Fruit fly (Drosophila melanogaster): ENCODE results near the gene Npc2e.

Gene Npc2e

DNA sequence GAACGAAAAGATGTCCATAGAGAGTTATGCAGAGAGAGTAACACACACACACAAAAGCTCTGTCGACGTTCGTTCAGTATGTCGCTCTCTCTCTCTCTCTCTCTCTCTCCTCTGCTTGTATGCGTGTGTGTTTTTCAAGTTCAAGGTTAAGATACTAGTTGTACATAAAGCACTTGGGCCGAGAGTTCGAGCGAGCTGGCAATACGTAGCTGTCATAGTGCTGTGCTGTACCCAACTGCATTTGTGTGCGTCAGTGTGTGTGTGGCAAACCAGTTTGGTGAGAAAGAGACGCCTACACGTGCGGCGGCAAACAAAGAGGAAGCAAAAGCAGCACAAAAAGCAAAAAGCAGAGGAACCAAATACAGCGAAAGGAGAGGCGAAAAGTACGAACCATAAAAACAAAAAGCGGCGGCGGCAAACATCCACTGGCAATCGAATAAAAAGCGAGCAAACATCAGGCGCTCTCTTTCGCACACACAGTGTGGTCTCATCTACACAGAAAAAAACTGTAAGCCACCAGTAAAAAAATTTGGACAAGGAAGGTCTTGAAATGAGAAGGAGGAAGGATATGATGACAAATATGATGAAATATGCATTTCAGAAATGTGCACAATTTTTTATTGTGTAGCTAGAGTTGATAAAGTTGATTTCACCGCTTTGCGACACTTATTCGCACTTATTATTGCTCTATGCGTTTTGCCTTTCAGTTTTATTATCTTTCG, 34.2 kb downstream of the Npc2e start (continued):
- peak; percentile 59 for TF ChIP-seq Dek (tag; optimal IDR thresholded peaks at IDR 0.05)
- TF ChIP-seq CG2889 (GFP tag; IDR thresholded peaks at IDR 0.05), result peak; percentile 55; the same call in 1 of the 3 replicates
- TF ChIP-seq CG33213 (GFP tag; optimal IDR thresholded peaks at IDR 0.05), result peak; percentile 72
- TF ChIP-seq HLH3B (GFP tag; IDR thresholded peaks at IDR 0.05), result peak; percentile 69
- TF ChIP-seq gem (tag; optimal IDR thresholded peaks at IDR 0.05), result peak; percentile 75
- TF ChIP-seq lmd (GFP tag; IDR thresholded peaks at IDR 0.05), result peak; percentile 78
- TF ChIP-seq bsh (GFP tag; optimal IDR thresholded peaks at IDR 0.05), result peak; percentile 59 to 78
- peak; percentile 85 for TF ChIP-seq CG2120 (GFP tag; optimal IDR thresholded peaks at IDR 0.05)
- TF ChIP-seq Rfx (GFP tag; IDR thresholded peaks at IDR 0.05), result peak; percentile 77
- TF ChIP-seq CG3163 (GFP tag; optimal IDR thresholded peaks at IDR 0.05), result peak; percentile 28
- TF ChIP-seq CG8281 (tag; optimal IDR thresholded peaks at IDR 0.05), result no peak
- peak; percentile 50 for TF ChIP-seq Max (GFP tag; optimal IDR thresholded peaks at IDR 0.05)
- peak; percentile 28; the same call in 1 of the 2 replicates for TF ChIP-seq CG4404 (GFP tag; IDR thresholded peaks at IDR 0.05)
- peak; percentile 45; the same call in 1 of the 2 replicates for TF ChIP-seq MBD-R2 (GFP tag; IDR thresholded peaks at IDR 0.05)
- peak; percentile 49 for TF ChIP-seq maf-S (GFP tag; optimal IDR thresholded peaks at IDR 0.05)
- TF ChIP-seq slou (GFP tag; optimal IDR thresholded peaks at IDR 0.05), result peak; percentile 47
- TF ChIP-seq pita (GFP tag; optimal IDR thresholded peaks at IDR 0.05), result no peak
- no peak for TF ChIP-seq Dip2 (GFP tag; IDR thresholded peaks at IDR 0.05)
- peak; percentile 74 for TF ChIP-seq Xrp1 (GFP tag; IDR thresholded peaks at IDR 0.05)
- peak; percentile 45 for TF ChIP-seq CG4854 (GFP tag; optimal IDR thresholded peaks at IDR 0.05)
- no peak for TF ChIP-seq CG17912 (GFP tag; optimal IDR thresholded peaks at IDR 0.05)
- no peak for TF ChIP-seq CG13894 (tag; optimal IDR thresholded peaks at IDR 0.05)
- TF ChIP-seq tx (GFP tag; optimal IDR thresholded peaks at IDR 0.05), result peak; percentile 39
- peak; percentile 44 for TF ChIP-seq ems (GFP tag; optimal IDR thresholded peaks at IDR 0.05)
- TF ChIP-seq onecut (GFP tag; IDR thresholded peaks at IDR 0.05), result no peak
- peak; percentile 41 for TF ChIP-seq caup (GFP tag; optimal IDR thresholded peaks at IDR 0.05; ENCODE audit: severe bottlenecking)
- no peak for TF ChIP-seq CG8290 (GFP tag; optimal IDR thresholded peaks at IDR 0.05)
- peak in 1 of 2 experiments; percentile 46 for TF ChIP-seq CG8290 (tag; optimal IDR thresholded peaks at IDR 0.05)
- TF ChIP-seq Hand (GFP tag; optimal IDR thresholded peaks at IDR 0.05), result peak; percentile 15
- TF ChIP-seq Lhr (GFP tag; optimal IDR thresholded peaks at IDR 0.05), result no peak
- TF ChIP-seq rib (GFP tag; IDR thresholded peaks at IDR 0.05), result no peak
- peak; percentile 26 for TF ChIP-seq ewg (GFP tag; optimal IDR thresholded peaks at IDR 0.05)
- no peak for TF ChIP-seq otp (GFP tag; IDR thresholded peaks at IDR 0.05)
- TF ChIP-seq Ada2b (GFP tag; IDR thresholded peaks at IDR 0.05), result peak; percentile 71
- no peak for TF ChIP-seq CG10431 (GFP tag; optimal IDR thresholded peaks at IDR 0.05)
- 0 out of 3 replicates have a peak, but pooled peaks have one; percentile 50 for TF ChIP-seq CG3726 (GFP tag; IDR thresholded peaks at IDR 0.05)
- TF ChIP-seq CG13424 (tag; optimal IDR thresholded peaks at IDR 0.05), result peak; percentile 22
- peak; percentile 67 for TF ChIP-seq CHES-1-like (GFP tag; optimal IDR thresholded peaks at IDR 0.05)
- TF ChIP-seq amos (GFP tag; IDR thresholded peaks at IDR 0.05; ENCODE audit: partially characterized antibody), result no peak
- TF ChIP-seq gcm (GFP tag; optimal IDR thresholded peaks at IDR 0.05), result no peak
- peak; percentile 46 for TF ChIP-seq CG30431 (GFP tag; optimal IDR thresholded peaks at IDR 0.05)
- TF ChIP-seq zfh2 (GFP tag; optimal IDR thresholded peaks at IDR 0.05), result peak; percentile 71
- TF ChIP-seq fru (optimal IDR thresholded peaks at IDR 0.05), result no peak
- peak; percentile 61 for TF ChIP-seq Abd-B (GFP tag; optimal IDR thresholded peaks at IDR 0.05)
- TF ChIP-seq CG1233 (GFP tag; optimal IDR thresholded peaks at IDR 0.05), result peak; percentile 29
- peak; percentile 73 for TF ChIP-seq CG2678 (tag; optimal IDR thresholded peaks at IDR 0.05)
- peak; percentile 21 for TF ChIP-seq btn (GFP tag; optimal IDR thresholded peaks at IDR 0.05)
- peak; percentile 1 for TF ChIP-seq eyg (GFP tag; optimal IDR thresholded peaks at IDR 0.05)
- TF ChIP-seq ham (GFP tag; IDR thresholded peaks at IDR 0.05), result no peak
- TF ChIP-seq gt (GFP tag; IDR thresholded peaks at IDR 0.05), result no peak
- no peak for TF ChIP-seq Dref (GFP tag; IDR thresholded peaks at IDR 0.05)
